Fruit fly (Drosophila melanogaster) whole organism, wandering third instar larva: ENCODE data around the gene CG42526.
A peak's percentile ranks its signal among the peaks of the same experiment; 100 is the strongest.

Experiments used
- CG32264 ChIP-seq: fragments of 200-800 bp; sonication (Bioruptor generic); optimal IDR thresholded peaks from 2 replicates; lab custom pipeline; 2016; ENCODE audit warnings: missing biosample characterization, missing genetic modification characterization
- Dfd ChIP-seq: fragments of >200 bp; optimal IDR thresholded peaks from 2 replicates; lab custom pipeline; 2017; ENCODE audit warnings: missing biosample characterization, missing genetic modification characterization
- Mio ChIP-seq: sonication (Bioruptor generic); optimal IDR thresholded peaks from 2 replicates; lab custom pipeline; 2016; ENCODE audit warnings: missing biosample characterization, missing genetic modification characterization
- ey ChIP-seq: fragments of 200-800 bp; sonication (Bioruptor generic); optimal IDR thresholded peaks from 2 replicates; lab custom pipeline; 2016; ENCODE audit warnings: missing biosample characterization, missing genetic modification characterization
- usp ChIP-seq: fragments of >200 bp; optimal IDR thresholded peaks from 2 replicates; lab custom pipeline; 2017; ENCODE audit warnings: missing biosample characterization, missing genetic modification characterization

DNA sequence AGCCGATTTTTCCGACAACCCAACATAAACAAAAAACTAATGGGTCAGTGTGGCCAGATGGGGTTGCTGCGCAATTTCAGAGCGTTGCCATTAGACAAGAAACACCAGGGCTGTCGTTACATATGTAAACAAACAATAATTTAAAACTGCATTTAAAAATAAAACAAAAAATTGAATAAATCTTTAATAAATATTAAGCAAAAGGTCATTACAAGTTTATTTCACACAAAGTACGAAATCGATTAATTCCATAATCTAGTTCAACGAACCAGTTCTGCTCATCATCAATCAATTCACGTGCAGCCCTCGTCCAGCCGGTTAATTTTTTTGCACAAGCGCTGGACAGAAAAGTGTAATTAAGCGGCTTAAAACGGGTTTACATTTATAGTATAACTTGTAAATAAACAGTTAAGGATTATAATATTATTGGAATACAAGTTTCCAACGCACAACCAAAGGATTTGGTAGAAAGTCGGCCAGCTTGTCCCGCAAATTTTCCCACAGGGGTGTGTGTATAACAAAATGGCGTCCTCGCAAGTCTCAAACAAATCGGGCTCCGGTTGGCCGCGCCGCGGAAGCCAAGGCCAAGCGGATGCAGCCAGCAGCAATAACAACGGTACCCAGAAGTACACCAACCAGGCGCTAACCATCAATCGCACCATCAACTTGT is 24.3 kb downstream of the CG42526 start, which contains the start of the genes CG4022 and Cpsf5:
- TF ChIP-seq Dfd (GFP tag; lab: Kevin White, UChicago) (no peak), Mio (GFP tag; lab: Kevin White, UChicago) (no peak), usp (no peak), ey (GFP tag; lab: Kevin White, UChicago) (peak; percentile 81), CG32264 (GFP tag; lab: Kevin White, UChicago) (no peak)
